Fruit fly (Drosophila melanogaster): Measurements from ENCODE around the gene RpS19a.

RpS19a gene

DNA sequence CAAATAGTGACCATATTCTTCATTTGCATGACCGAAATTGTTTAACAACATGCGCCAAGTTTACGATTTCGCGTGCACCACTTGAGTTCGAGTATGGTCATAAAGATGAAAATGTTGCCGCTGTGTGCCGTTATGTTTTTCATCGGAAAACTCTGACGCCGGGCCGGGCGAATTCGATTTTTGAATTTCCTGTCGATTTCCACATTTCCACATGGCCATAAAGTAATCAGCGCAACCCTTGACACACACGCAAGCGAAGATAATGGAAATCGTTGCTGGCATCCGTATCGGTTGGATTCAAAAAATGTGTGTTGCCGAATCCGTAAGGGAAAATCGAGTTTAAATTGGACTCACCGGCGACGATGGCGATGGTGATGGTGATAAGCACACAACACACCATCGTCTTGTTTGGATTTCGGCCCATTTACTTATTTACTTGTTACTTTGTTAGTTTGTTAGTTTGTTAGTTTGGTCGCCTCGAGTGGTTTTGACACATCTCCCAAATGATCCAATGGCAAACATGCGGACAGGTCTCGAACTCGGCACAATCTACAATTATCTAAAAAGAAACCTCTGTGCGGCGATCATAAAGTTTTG is 6.9 kb downstream of the RpS19a start (continued):
- no peak for TF ChIP-seq CG7839 (tag; optimal IDR thresholded peaks at IDR 0.05)
- TF ChIP-seq insv (GFP tag; optimal IDR thresholded peaks at IDR 0.05), result peak in 1 of 2 experiments; percentile 50
- TF ChIP-seq CG6272 (GFP tag; IDR thresholded peaks at IDR 0.05), result no peak
- no peak for TF ChIP-seq CG15514 (GFP tag; optimal IDR thresholded peaks at IDR 0.05)
- no peak for TF ChIP-seq rib (GFP tag; IDR thresholded peaks at IDR 0.05)
- peak in 1 of 2 experiments; percentile 80 for TF ChIP-seq tll (GFP tag; optimal IDR thresholded peaks at IDR 0.05)
- TF ChIP-seq CG6689 (GFP tag; IDR thresholded peaks at IDR 0.05), result peak; percentile 25; the same call in 1 of the 2 replicates
- TF ChIP-seq HmgD (GFP tag; optimal IDR thresholded peaks at IDR 0.05), result no peak
- no peak for TF ChIP-seq GATAe (GFP tag; conservative IDR thresholded peaks at IDR 0.05)
- TF ChIP-seq Sox100B (GFP tag; optimal IDR thresholded peaks at IDR 0.05), result peak; percentile 45
- no peak for TF ChIP-seq CG6654 (GFP tag; optimal IDR thresholded peaks at IDR 0.05)
- TF ChIP-seq dpn (GFP tag; optimal IDR thresholded peaks at IDR 0.05), result no peak
- peak; percentile 54 for TF ChIP-seq btn (GFP tag; optimal IDR thresholded peaks at IDR 0.05)
- TF ChIP-seq grn (GFP tag; optimal IDR thresholded peaks at IDR 0.05), result peak; percentile 87
- no peak for TF ChIP-seq Gsc (GFP tag; IDR thresholded peaks at IDR 0.05)
- no peak for TF ChIP-seq wdn (GFP tag; IDR thresholded peaks at IDR 0.05)
- no peak for TF ChIP-seq hkb (optimal IDR thresholded peaks at IDR 0.05)
- TF ChIP-seq hkb (GFP tag; IDR thresholded peaks at IDR 0.05), result peak; percentile 51; the same call in 1 of the 2 replicates
- TF ChIP-seq Camta (GFP tag; optimal IDR thresholded peaks at IDR 0.05), result no peak
- TF ChIP-seq Hr39 (optimal IDR thresholded peaks at IDR 0.05), result no peak
- TF ChIP-seq CG8089 (GFP tag; optimal IDR thresholded peaks at IDR 0.05), result no peak
- no peak for TF ChIP-seq p53 (GFP tag; optimal IDR thresholded peaks at IDR 0.05)
- TF ChIP-seq CG16813 (GFP tag; IDR thresholded peaks at IDR 0.05; ENCODE audit: partially characterized antibody), result no peak
- no peak for TF ChIP-seq pb (GFP tag; optimal IDR thresholded peaks at IDR 0.05)
- peak; percentile 33 for TF ChIP-seq exex (tag; optimal IDR thresholded peaks at IDR 0.05)
- peak; percentile 45 for TF ChIP-seq CG18619 (GFP tag; optimal IDR thresholded peaks at IDR 0.05)
- no peak for TF ChIP-seq amos (GFP tag; IDR thresholded peaks at IDR 0.05; ENCODE audit: partially characterized antibody)
- TF ChIP-seq gfzf (GFP tag; optimal IDR thresholded peaks at IDR 0.05), result no peak
- peak; percentile 45 for TF ChIP-seq ewg (GFP tag; optimal IDR thresholded peaks at IDR 0.05)
- TF ChIP-seq gce (GFP tag; IDR thresholded peaks at IDR 0.05), result 0 out of 3 replicates have a peak, but pooled peaks have one; percentile 60
- TF ChIP-seq Abd-B (GFP tag; optimal IDR thresholded peaks at IDR 0.05), result no peak
- TF ChIP-seq Sry-δ (GFP tag; optimal IDR thresholded peaks at IDR 0.05), result no peak
- no peak for TF ChIP-seq slou (GFP tag; optimal IDR thresholded peaks at IDR 0.05)
- TF ChIP-seq mam (GFP tag; optimal IDR thresholded peaks at IDR 0.05), result no peak
- peak; percentile 13 for TF ChIP-seq Meics (GFP tag; optimal IDR thresholded peaks at IDR 0.05)
- TF ChIP-seq Dbx (GFP tag; IDR thresholded peaks at IDR 0.05), result no peak
- peak; percentile 6 for TF ChIP-seq CoRest (tag; optimal IDR thresholded peaks at IDR 0.05)
- no peak for TF ChIP-seq scrt (GFP tag; optimal IDR thresholded peaks at IDR 0.05)
- TF ChIP-seq CG1602 (GFP tag; optimal IDR thresholded peaks at IDR 0.05), result peak; percentile 26
- TF ChIP-seq CG32772 (GFP tag; IDR thresholded peaks at IDR 0.05), result no peak
- peak; percentile 27 for TF ChIP-seq HmgZ (tag; optimal IDR thresholded peaks at IDR 0.05)
- peak; percentile 57 for TF ChIP-seq CG10543 (GFP tag; optimal IDR thresholded peaks at IDR 0.05)
- 0 out of 3 replicates have a peak, but pooled peaks have one; percentile 26 for TF ChIP-seq sr (GFP tag; IDR thresholded peaks at IDR 0.05)
- peak; percentile 8 for TF ChIP-seq CG18476 (GFP tag; optimal IDR thresholded peaks at IDR 0.05)
- no peak for TF ChIP-seq CG4617 (GFP tag; optimal IDR thresholded peaks at IDR 0.05; ENCODE audit: borderline replicate concordance)
- TF ChIP-seq abd-A (tag; optimal IDR thresholded peaks at IDR 0.05), result no peak
- no peak for TF ChIP-seq da (GFP tag; optimal IDR thresholded peaks at IDR 0.05)
- no peak for TF ChIP-seq CG15073 (GFP tag; optimal IDR thresholded peaks at IDR 0.05)
- TF ChIP-seq HLH54F (GFP tag; optimal IDR thresholded peaks at IDR 0.05), result no peak
- TF ChIP-seq CG2199 (GFP tag; IDR thresholded peaks at IDR 0.05), result peak; percentile 73; the same call in 2 of the 3 replicates
- no peak for TF ChIP-seq CG18011 (GFP tag; optimal IDR thresholded peaks at IDR 0.05)
